Worm (Caenorhabditis elegans): ENCODE measurements around the gene oac-21.

The oac-21 gene

ce11 chrIV:3867252-3867651 is 21.8 kb upstream of the oac-21 start, which contains the start of gene F37C4.4:
F37C4.4 (plus strand) TSS chrIV:3867309.
- TF ChIP-seq C16A3.4 (tag; optimal IDR thresholded peaks at IDR 0.05) = no peak
- peak; percentile 82 for TF ChIP-seq blmp-1 (tag; optimal IDR thresholded peaks at IDR 0.05)
- no peak for TF ChIP-seq efl-1 (optimal IDR thresholded peaks at IDR 0.05)
- TF ChIP-seq efl-1 (GFP tag; optimal IDR thresholded peaks at IDR 0.05 in 1 of 2) = peak in 1 of 2 experiments; percentile 83

ce11 chrIV:3869875-3870274 is 19.2 kb upstream of the oac-21 start:
- TF ChIP-seq blmp-1 (tag; optimal IDR thresholded peaks at IDR 0.05) = peak; percentile 93
- TF ChIP-seq dsc-1 (tag; optimal IDR thresholded peaks at IDR 0.05) = no peak
- TF ChIP-seq efl-1 (optimal IDR thresholded peaks at IDR 0.05) = no peak
- no peak for TF ChIP-seq efl-1 (GFP tag; optimal IDR thresholded peaks at IDR 0.05 in 1 of 2)
- TF ChIP-seq nhr-85 (tag) = peak; percentile 46

DNA sequence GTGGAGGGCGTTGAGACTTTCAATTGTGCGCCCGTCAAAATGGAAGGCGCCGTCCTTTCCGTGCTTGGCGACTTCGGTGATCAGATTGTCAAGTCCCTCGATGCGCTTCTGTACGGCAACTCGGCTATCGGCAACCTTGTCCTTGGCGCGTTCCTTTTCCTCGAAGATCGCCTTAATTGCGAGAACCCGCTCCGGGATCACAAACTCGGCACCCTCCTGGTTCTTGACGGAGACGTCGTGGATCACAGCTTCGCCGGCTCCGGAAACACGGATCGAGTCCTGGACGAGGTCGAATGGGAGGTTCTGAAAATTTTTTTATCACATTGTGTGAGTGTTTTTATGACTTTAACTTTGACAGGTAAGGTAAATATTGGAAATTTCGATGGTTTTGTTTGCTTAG is 15.9 kb upstream of the oac-21 start:
- TF ChIP-seq skn-1 (tag; optimal IDR thresholded peaks at IDR 0.05) (no peak), C04F5.9 (tag; optimal IDR thresholded peaks at IDR 0.05) (no peak), aly-2 (tag; optimal IDR thresholded peaks at IDR 0.05) (no peak), nhr-20 (tag; optimal IDR thresholded peaks at IDR 0.05) (no peak)

DNA sequence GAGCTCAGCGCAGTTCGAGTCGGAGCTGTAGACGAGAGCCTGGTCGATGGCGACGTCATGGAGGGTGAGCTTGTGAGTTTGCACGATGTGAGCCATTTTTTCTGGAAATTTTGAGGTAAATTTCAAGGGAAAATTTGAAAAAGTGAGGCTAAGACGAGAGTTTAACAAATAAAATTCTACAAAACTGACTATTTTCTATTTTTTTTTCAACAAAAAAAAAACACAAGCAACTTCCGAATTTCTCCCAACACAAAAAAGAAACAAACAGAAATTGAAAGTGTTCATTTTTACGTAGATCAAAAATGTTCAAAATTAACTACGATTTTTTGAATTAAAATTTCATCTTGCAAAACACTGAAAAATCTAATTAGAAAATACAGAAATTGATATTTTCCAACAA is 15.4 kb upstream of the oac-21 start, which contains the start of gene F37C4.5:
F37C4.5 (minus strand) TSS at position 101 of the 400 bp plus-strand sequence.
- TF ChIP-seq blmp-1 (tag; optimal IDR thresholded peaks at IDR 0.05) (no peak), mef-2 (tag; optimal IDR thresholded peaks at IDR 0.05) (no peak), nhr-20 (tag; optimal IDR thresholded peaks at IDR 0.05) (no peak), ceh-88 (GFP tag; IDR thresholded peaks at IDR 0.05) (no peak), ets-5 (GFP tag; IDR thresholded peaks at IDR 0.05) (no peak), aly-2 (tag; optimal IDR thresholded peaks at IDR 0.05) (no peak), dsc-1 (tag; optimal IDR thresholded peaks at IDR 0.05) (no peak), irx-1 (tag; optimal IDR thresholded peaks at IDR 0.05) (no peak), ces-1 (GFP tag; optimal IDR thresholded peaks at IDR 0.05) (no peak), unc-30 (tag; optimal IDR thresholded peaks at IDR 0.05) (no peak), elt-2 (tag; optimal IDR thresholded peaks at IDR 0.05) (no peak)

DNA sequence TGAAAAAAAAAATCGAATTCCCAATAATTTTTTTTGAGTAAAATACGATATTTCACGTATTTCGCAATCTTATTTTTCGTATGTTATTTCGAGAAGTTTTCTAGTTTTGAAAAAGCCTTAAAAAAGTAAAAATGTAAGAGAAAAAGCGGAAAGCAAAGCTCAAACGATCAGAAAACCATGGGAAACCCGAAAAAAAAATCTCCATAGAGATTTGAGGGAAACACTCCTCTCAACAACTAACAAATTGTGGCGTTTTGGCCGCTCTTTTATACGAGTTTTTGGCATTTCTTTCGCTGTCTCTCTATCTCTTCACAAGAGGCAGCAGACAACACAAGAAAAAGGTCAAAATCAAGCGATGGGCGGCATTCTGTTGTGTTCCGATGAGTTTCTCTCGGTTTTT is 14.6 kb upstream of the oac-21 start:
- TF ChIP-seq snu-23 (GFP tag; optimal IDR thresholded peaks at IDR 0.05) (peak; percentile 47), blmp-1 (tag; optimal IDR thresholded peaks at IDR 0.05) (peak; percentile 31), ama-1 (optimal IDR thresholded peaks at IDR 0.05) (peak; percentile 68), mep-1 (tag; optimal IDR thresholded peaks at IDR 0.05) (peak; percentile 38), ceh-82 (tag; optimal IDR thresholded peaks at IDR 0.05) (peak in 1 of 3 experiments; percentile 10), lin-14 (GFP tag; optimal IDR thresholded peaks at IDR 0.05) (peak; percentile 77), nhr-85 (tag) (peak; percentile 56), rnt-1 (tag; optimal IDR thresholded peaks at IDR 0.05) (peak; percentile 14), sox-4 (tag; optimal IDR thresholded peaks at IDR 0.05) (no peak), dpl-1 (GFP tag; optimal IDR thresholded peaks at IDR 0.05) (peak; percentile 2 to 17 (median 15)), zip-4 (GFP tag; optimal IDR thresholded peaks at IDR 0.05) (peak; percentile 8), efl-3 (GFP tag; optimal IDR thresholded peaks at IDR 0.05) (no peak), nhr-47 (tag; optimal IDR thresholded peaks at IDR 0.05) (peak; percentile 22), lsy-2 (tag; optimal IDR thresholded peaks at IDR 0.05) (peak in 1 of 2 experiments; percentile 39), sup-37 (GFP tag; optimal IDR thresholded peaks at IDR 0.05) (no peak), fkh-8 (tag; optimal IDR thresholded peaks at IDR 0.05) (peak; percentile 60), aly-2 (tag; optimal IDR thresholded peaks at IDR 0.05) (peak; percentile 49), nhr-20 (tag; optimal IDR thresholded peaks at IDR 0.05) (peak; percentile 41), lin-15B (tag; optimal IDR thresholded peaks at IDR 0.05) (peak; percentile 9), lin-35 (GFP tag; optimal IDR thresholded peaks at IDR 0.05) (peak; percentile 17 to 41), elt-3 (tag; optimal IDR thresholded peaks at IDR 0.05) (peak in 2 of 6 experiments; percentile 0 to 10), lin-13 (GFP tag; optimal IDR thresholded peaks at IDR 0.05) (no peak), grh-1 (GFP tag; IDR thresholded peaks at IDR 0.05) (no peak), swsn-7 (tag; optimal IDR thresholded peaks at IDR 0.05) (peak; percentile 10), nhr-71 (tag; optimal IDR thresholded peaks at IDR 0.05) (peak; percentile 50), nhr-90 (tag; optimal IDR thresholded peaks at IDR 0.05; ENCODE audit: poor library complexity) (peak; percentile 8), efl-1 (optimal IDR thresholded peaks at IDR 0.05) (peak; percentile 34 to 46), efl-1 (GFP tag; optimal IDR thresholded peaks at IDR 0.05 in 1 of 2) (peak in 1 of 2 experiments; percentile 17), fkh-10 (GFP tag; optimal IDR thresholded peaks at IDR 0.05) (no peak), elt-2 (tag; optimal IDR thresholded peaks at IDR 0.05) (no peak)

Measured in whole organism, L1 larva.